Worm (Caenorhabditis elegans) whole organism, midembryonic: Measurements from ENCODE around the gene slc-25A18.1.
A peak's percentile ranks its signal among the peaks of the same experiment; 100 is the strongest.

Source experiments
- T22C8.4 ChIP-seq: fragments of 200-800 bp; sonication (Bioruptor generic); IDR thresholded peaks from 2 replicates; pipeline ENCODE4 v1.3.6; 2022; ENCODE audit warnings: missing genetic modification characterization, missing compliant biosample characterization
- cog-1 ChIP-seq: sonication (generic microtip); optimal IDR thresholded peaks from 2 replicates; lab custom pipeline; 2016; ENCODE audit warnings: missing genetic modification characterization, missing compliant biosample characterization
- flt-1 ChIP-seq: fragments of 200-800 bp; sonication (Bioruptor generic); IDR thresholded peaks from 2 replicates; pipeline ENCODE4 v1.3.6; 2022; ENCODE audit warnings: missing genetic modification characterization, missing compliant biosample characterization
- klf-2 ChIP-seq: fragments of 200-800 bp; sonication (Bioruptor generic); conservative IDR thresholded peaks from 2 replicates; pipeline ENCODE4 v1.3.6; 2022; ENCODE audit warnings: missing genetic modification reagents, missing genetic modification characterization, missing compliant biosample characterization
- med-1 ChIP-seq: sonication (generic microtip); optimal IDR thresholded peaks from 2 replicates; lab custom pipeline; 2017; ENCODE audit warnings: missing genetic modification characterization, mild to moderate bottlenecking, missing compliant biosample characterization, antibody characterized with exemption, missing genetic modification reagents; ENCODE audit not compliant: insufficient read depth
- ref-1 ChIP-seq: fragments of 200-800 bp; sonication (Bioruptor generic); conservative IDR thresholded peaks from 2 replicates; pipeline ENCODE4 v1.3.6; 2022; ENCODE audit warnings: missing genetic modification reagents, missing genetic modification characterization, missing compliant biosample characterization
- tab-1 ChIP-seq: fragments of 200-800 bp; sonication (Bioruptor generic); IDR thresholded peaks from 2 replicates; pipeline ENCODE4 v1.3.6; 2022; ENCODE audit warnings: missing genetic modification characterization, missing compliant biosample characterization
- ztf-23 ChIP-seq: fragments of 200-800 bp; sonication (Bioruptor generic); IDR thresholded peaks from 2 replicates; pipeline ENCODE4 v1.3.6; 2022; ENCODE audit warnings: missing genetic modification reagents, missing genetic modification characterization, missing compliant biosample characterization
- ztf-29 ChIP-seq: fragments of 200-800 bp; sonication (Bioruptor generic); IDR thresholded peaks from 2 replicates; pipeline ENCODE4 v1.3.6; 2022; ENCODE audit warnings: missing genetic modification reagents, missing genetic modification characterization, missing compliant biosample characterization

The slc-25A18.1 gene

DNA sequence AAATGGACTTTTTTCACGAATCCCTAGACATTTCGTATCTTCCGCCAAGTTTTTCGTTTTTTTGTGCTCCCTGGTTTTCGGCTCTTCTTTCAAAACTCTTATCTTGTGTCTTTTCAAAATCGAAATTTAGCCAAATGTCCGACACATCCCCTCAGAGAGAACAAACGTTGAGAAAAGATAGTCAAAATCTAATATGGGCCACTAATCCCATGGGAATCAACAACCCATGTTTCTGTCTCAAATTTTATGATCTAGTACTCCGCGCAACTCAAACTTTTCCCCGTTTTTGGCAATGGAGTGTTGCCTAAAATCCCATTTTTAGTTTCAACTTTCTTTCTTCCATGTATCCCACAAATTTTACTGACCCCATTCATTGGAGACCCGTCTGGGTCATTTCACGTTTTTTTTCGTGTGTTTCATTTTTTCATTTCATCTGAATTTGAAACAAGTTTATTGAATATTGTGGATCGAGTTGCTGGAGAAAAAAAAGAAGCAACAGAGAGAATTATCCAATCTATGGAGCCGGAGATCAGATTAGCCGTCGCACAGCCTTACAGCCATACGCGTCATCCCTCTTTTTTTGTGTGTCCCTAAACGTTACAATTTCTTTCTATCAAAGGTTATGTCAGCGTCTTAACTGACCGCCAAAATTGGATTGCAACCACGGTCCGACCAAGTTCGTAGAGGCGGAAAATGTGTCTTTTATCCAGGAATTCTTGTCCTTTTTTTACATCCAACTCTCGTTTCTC is 8.0 kb upstream of the slc-25A18.1 start:
- no peak for TF ChIP-seq T22C8.4
- no peak for TF ChIP-seq ztf-29 (GFP tag; lab: Robert Waterston, UW)
- TF ChIP-seq klf-2 (GFP tag; lab: Robert Waterston, UW), result no peak
- TF ChIP-seq flt-1 (GFP tag; lab: Robert Waterston, UW), result no peak
- no peak for TF ChIP-seq med-1 (GFP tag; lab: Kevin White, UChicago)
- TF ChIP-seq cog-1 (tag; lab: Kevin White, UChicago), result no peak
- TF ChIP-seq tab-1 (GFP tag; lab: Robert Waterston, UW), result no peak

DNA sequence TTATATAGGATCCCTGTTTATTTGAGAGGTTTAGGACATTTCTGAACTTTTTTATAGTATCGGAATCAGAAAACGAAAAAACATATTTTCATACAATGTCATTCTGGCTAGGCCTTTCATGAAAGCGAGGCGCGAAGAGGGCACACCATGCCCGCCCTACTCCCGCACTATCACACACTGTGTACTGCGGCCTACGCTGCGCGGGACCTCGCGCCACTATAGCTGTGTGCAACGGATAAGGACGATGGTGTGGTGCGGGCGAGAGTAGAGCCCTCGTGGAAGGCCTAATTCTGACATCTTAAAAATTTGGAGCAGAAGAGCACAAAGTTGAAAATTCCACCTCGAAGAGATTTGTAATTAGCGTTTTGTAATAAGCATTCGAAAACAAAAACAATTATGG is 7.2 kb upstream of the slc-25A18.1 start:
- TF ChIP-seq ztf-29 (GFP tag; lab: Robert Waterston, UW), result no peak
- no peak for TF ChIP-seq med-1 (GFP tag; lab: Kevin White, UChicago)
- TF ChIP-seq klf-2 (GFP tag; lab: Robert Waterston, UW), result no peak
- TF ChIP-seq T22C8.4, result no peak
- TF ChIP-seq ztf-23, result no peak
- no peak for TF ChIP-seq flt-1 (GFP tag; lab: Robert Waterston, UW)
- TF ChIP-seq cog-1 (tag; lab: Kevin White, UChicago), result no peak
- TF ChIP-seq ref-1 (GFP tag; lab: Robert Waterston, UW), result no peak
- TF ChIP-seq tab-1 (GFP tag; lab: Robert Waterston, UW), result no peak

DNA sequence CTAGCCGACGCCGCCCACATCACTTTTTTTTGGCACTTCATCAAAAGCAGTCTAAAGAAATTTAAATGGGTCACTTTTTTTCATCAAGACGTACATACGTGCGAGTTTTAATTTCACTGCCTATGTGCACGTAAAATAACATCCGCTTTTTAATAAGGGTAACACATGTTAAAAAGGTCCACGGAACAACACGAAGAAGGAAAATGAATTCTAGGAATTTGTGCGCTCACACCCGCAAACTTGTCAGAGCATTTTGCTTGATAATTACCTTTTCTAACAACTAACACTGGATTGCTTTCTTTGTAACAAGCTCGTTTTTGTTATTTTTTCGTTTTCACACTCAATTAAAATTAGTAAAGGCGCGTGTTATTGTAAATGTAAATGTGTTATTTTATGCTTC is 5.0 kb upstream of the slc-25A18.1 start:
- TF ChIP-seq med-1 (GFP tag; lab: Kevin White, UChicago) (no peak), ztf-29 (GFP tag; lab: Robert Waterston, UW) (no peak), ztf-23 (no peak), klf-2 (GFP tag; lab: Robert Waterston, UW) (no peak), flt-1 (GFP tag; lab: Robert Waterston, UW) (no peak), tab-1 (GFP tag; lab: Robert Waterston, UW) (no peak), ref-1 (GFP tag; lab: Robert Waterston, UW) (no peak)

DNA sequence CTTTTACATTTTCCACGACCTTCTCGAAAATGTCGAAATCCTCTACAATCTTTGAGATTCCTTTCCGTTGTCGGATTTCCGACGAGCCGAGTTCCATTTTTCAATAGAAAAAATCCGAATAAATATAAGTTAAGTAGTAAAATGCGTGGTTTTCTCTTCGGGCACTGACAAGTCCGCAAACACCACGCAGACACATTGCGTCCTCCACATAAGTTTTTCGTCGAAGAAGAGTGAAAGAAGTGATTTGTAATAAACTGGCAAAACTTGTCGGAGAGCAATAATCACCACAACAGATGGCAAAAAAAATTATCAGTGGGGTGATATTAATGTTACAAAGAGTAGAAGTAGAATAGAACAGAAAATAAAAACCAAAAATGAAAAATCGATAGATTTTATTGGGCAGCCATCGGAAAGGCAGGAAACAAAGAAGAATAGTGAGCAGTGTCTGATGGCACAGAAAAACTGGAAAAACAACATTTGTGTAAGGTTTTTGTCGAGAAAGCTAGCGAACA is 3.2 kb upstream of the slc-25A18.1 start, which contains the start of gene ergi-2:
ergi-2 (minus strand) TSS at position 462 of the 512 bp plus-strand sequence.
- TF ChIP-seq T22C8.4 (no peak), ztf-29 (GFP tag; lab: Robert Waterston, UW) (no peak), ref-1 (GFP tag; lab: Robert Waterston, UW) (no peak), ztf-23 (no peak), cog-1 (tag; lab: Kevin White, UChicago) (no peak), tab-1 (GFP tag; lab: Robert Waterston, UW) (no peak), flt-1 (GFP tag; lab: Robert Waterston, UW) (no peak), med-1 (GFP tag; lab: Kevin White, UChicago) (no peak), klf-2 (GFP tag; lab: Robert Waterston, UW) (no peak)

DNA sequence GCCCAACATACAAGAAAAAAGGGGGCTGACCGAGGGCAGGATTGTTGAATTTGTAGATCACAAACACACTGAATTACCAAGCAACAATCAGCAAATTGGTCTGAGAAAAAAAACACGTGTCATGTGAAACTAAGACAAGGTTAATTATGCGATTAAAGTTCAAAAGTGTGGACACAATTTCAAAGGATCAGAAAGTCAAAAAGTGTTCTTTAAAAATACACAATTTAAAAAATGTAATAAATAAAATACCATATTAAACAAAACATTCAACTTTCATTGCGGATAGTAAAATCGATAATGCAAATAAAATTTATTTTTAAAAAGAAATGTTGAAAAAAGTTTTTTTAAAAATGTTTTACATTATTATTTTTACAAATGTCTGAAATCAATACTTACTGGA is 4.6 kb downstream of the slc-25A18.1 start, which contains the start of gene cutl-3:
cutl-3 (minus strand) TSS at position 101 of the 400 bp plus-strand sequence.
- TF ChIP-seq cog-1 (tag; lab: Kevin White, UChicago) (no peak), ztf-23 (no peak), klf-2 (GFP tag; lab: Robert Waterston, UW) (no peak), ztf-29 (GFP tag; lab: Robert Waterston, UW) (no peak), ref-1 (GFP tag; lab: Robert Waterston, UW) (no peak), flt-1 (GFP tag; lab: Robert Waterston, UW) (no peak), T22C8.4 (no peak), tab-1 (GFP tag; lab: Robert Waterston, UW) (no peak), med-1 (GFP tag; lab: Kevin White, UChicago) (no peak)

DNA sequence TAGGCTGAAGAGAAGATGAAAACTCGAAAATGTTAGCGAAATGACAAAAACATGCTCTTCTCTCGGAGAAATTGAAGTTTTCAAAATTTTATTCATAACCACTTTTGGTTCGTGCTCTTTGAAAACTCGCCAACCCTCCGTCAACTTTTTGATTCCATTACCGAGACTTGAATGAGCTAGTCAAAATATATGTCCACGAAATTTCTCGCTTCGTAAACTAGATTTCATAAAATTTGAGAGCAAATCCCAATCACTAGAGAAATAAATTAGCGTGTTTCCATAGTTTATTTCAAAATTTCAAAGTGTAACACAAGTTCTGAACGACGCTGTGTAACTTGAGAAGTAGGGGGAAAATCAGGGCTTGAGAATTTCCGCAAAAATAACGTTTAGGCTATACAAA is 10.0 kb downstream of the slc-25A18.1 start:
- TF ChIP-seq ref-1 (GFP tag; lab: Robert Waterston, UW) (no peak), T22C8.4 (no peak), ztf-29 (GFP tag; lab: Robert Waterston, UW) (no peak), ztf-23 (no peak), flt-1 (GFP tag; lab: Robert Waterston, UW) (no peak), klf-2 (GFP tag; lab: Robert Waterston, UW) (no peak)

DNA sequence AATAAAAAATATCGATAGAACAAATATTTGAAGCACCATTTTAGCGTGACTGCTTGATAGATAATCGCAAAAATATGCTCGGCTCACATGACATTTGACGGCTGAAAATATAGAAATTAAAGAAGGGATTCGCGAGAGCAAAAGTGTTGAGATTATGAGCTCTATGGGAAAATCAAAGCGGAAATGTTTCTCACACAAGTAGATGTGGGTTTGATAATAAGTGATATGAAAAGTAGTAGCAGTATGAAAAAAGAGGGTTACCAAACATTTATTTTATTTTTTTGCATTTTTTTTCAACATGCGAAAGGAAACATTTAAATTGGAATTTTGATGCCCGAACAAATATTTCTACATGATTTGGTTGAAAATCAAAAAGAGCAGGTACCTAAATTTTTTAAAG is 12.5 kb downstream of the slc-25A18.1 start, which contains the start of gene iglr-1:
iglr-1 (minus strand) TSS at position 101 of the 400 bp plus-strand sequence.
- no peak for TF ChIP-seq klf-2 (GFP tag; lab: Robert Waterston, UW)
- TF ChIP-seq T22C8.4, result no peak
- TF ChIP-seq med-1 (GFP tag; lab: Kevin White, UChicago), result no peak
- no peak for TF ChIP-seq tab-1 (GFP tag; lab: Robert Waterston, UW)
- TF ChIP-seq ref-1 (GFP tag; lab: Robert Waterston, UW), result no peak
- TF ChIP-seq flt-1 (GFP tag; lab: Robert Waterston, UW), result no peak
- no peak for TF ChIP-seq cog-1 (tag; lab: Kevin White, UChicago)
- no peak for TF ChIP-seq ztf-29 (GFP tag; lab: Robert Waterston, UW)
- TF ChIP-seq ztf-23, result no peak

DNA sequence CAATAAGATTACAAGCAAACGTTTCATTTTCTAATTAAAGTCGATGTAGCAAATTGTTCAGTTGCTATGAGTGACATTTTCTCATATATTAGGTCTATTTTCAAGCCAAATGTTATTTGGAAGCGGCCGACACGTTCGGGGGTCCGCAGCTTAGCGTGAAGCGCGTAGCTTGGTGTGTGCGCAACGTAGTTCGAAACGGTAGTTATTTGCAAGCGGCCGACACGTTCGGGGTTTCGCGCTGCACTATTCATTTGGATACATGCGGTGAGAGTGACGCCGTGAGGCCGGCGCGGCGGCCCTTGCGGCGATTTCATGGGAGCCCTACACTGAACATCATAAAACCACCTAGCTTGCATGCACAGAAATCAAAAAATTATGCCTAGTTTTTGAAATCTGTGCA is 15.6 kb downstream of the slc-25A18.1 start:
- TF ChIP-seq klf-2 (GFP tag; lab: Robert Waterston, UW) (no peak), ref-1 (GFP tag; lab: Robert Waterston, UW) (no peak), ztf-29 (GFP tag; lab: Robert Waterston, UW) (no peak), med-1 (GFP tag; lab: Kevin White, UChicago) (no peak), T22C8.4 (no peak), flt-1 (GFP tag; lab: Robert Waterston, UW) (no peak), tab-1 (GFP tag; lab: Robert Waterston, UW) (no peak), cog-1 (tag; lab: Kevin White, UChicago) (no peak), ztf-23 (no peak)

DNA sequence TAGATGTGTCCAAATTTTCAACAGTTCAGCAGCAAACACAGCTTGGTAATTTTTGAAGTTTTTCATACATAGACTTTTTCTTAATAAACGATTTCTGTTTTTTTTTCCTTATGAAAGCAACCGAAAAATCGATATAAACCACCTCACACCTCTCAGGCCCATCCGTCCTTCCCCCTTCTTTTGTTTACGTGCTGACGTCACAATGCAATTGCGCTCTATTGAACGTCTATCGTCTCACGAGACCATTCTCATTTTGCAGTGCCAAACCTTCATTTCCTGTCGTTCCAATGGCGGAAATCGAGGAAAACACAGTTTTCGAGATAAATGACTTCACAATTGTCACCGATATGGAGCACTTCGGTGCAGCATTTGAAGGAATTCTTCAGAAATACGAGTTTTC is 20.5 kb downstream of the slc-25A18.1 start, which contains the start of gene rbg-1:
rbg-1 (plus strand) TSS at position 260 of the 400 bp plus-strand sequence.
- peak; percentile 75 for TF ChIP-seq T22C8.4
- TF ChIP-seq flt-1 (GFP tag; lab: Robert Waterston, UW), result peak; percentile 25; the same call in 1 of the 2 replicates
- no peak for TF ChIP-seq med-1 (GFP tag; lab: Kevin White, UChicago)
- no peak for TF ChIP-seq ref-1 (GFP tag; lab: Robert Waterston, UW)
- TF ChIP-seq cog-1 (tag; lab: Kevin White, UChicago), result no peak
- no peak for TF ChIP-seq ztf-23
- no peak for TF ChIP-seq klf-2 (GFP tag; lab: Robert Waterston, UW)
